Worm (Caenorhabditis elegans) whole organism, L4/young adult: ENCODE results near the gene mls-2.

Experiments used
- W03F9.2 ChIP-seq: fragments of 150-350 bp; optimal IDR thresholded peaks from 2 replicates; lab custom pipeline; 2014; ENCODE audit warnings: missing biosample characterization, missing genetic modification characterization
- dao-5 ChIP-seq: sonication (generic microtip); optimal IDR thresholded peaks from 2 replicates; lab custom pipeline; 2016; ENCODE audit warnings: missing genotype, missing genetic modification characterization, moderate library complexity, missing compliant biosample characterization
- him-1 ChIP-seq: sonication (generic microtip); optimal IDR thresholded peaks from 2 replicates; lab custom pipeline; 2016; ENCODE audit warnings: missing genotype, missing genetic modification reagents, missing genetic modification characterization, missing compliant biosample characterization

DNA sequence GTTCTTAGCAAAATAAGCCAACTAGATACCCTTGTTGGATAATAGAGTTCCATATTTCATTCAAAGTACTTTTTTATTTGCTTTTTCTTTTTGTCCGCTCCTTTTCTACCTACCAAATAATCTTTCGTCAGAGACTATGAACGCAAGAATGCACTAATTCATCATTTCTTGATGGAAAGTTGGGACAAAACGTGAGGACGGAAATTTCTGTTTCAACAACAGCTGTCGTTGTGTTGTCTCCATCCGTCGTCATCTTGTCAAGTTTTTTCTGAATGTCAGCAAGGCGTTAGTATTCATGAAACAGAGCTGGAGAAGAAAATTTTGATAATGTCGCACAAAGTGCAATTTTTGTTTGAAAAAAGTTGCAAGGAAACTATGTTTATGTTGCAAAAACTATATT lies 23.3 kb upstream of the mls-2 start:
- TF ChIP-seq him-1 (tag; lab: Kevin White, UChicago) (no peak), dao-5 (tag; lab: Kevin White, UChicago) (no peak), W03F9.2 (tag; lab: Kevin White, UChicago) (no peak)
